Fruit fly (Drosophila melanogaster): ENCODE results near the gene neur.

Gene neur

DNA sequence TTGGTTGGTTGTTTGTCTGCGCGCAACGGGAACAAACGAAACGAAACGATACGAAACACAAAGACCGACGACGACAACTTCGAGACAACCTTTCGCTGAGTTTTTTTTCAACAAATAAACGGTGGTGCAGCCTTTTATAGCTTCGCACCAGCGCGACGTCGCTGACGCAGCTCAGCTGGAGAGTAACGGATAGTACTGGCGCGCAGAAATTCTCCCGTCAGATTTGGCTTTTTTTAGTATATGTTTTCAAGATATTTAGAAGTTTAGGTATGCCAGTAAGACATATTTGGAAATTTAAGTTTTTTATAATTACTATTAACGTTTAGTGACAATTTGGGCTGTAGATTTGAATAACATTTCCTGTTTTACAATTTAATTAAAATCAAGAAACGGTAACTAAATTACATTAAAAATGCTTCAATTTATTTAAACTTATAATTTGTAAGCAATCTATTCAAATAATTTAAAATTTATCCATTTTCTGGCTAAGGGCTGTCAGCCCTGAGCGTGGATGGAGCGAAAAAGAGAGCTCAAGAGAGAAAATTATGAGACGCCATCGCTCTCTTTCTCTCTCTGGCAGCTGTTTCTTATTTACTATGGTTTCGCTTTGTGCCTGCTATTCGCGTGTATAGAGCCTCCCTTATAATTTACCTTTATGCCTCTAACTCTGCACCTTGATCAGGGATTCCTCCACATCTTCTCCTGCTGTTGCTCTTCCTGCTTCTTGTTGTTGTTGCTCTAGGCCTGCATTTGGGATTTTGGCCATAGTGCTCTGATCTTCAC, 5.5 kb downstream of the neur start:
- TF ChIP-seq Hr83 (GFP tag; optimal IDR thresholded peaks at IDR 0.05; ENCODE audit: poor library complexity, severe bottlenecking), result peak; percentile 8
- peak; percentile 29 for TF ChIP-seq sage (GFP tag; optimal IDR thresholded peaks at IDR 0.05)
- peak; percentile 92 for TF ChIP-seq Sp1 (GFP tag; optimal IDR thresholded peaks at IDR 0.05)
- TF ChIP-seq GATAd (GFP tag; optimal IDR thresholded peaks at IDR 0.05), result no peak
- TF ChIP-seq Vsx2 (GFP tag; optimal IDR thresholded peaks at IDR 0.05; ENCODE audit: partially characterized antibody), result peak; percentile 54
- peak in 1 of 2 experiments; percentile 84 for TF ChIP-seq foxo (GFP tag; optimal IDR thresholded peaks at IDR 0.05)
- peak; percentile 74 for TF ChIP-seq ey (GFP tag; optimal IDR thresholded peaks at IDR 0.05)
- peak; percentile 71 for TF ChIP-seq CG9705 (GFP tag; optimal IDR thresholded peaks at IDR 0.05)
- TF ChIP-seq rgr (GFP tag; optimal IDR thresholded peaks at IDR 0.05), result peak; percentile 77
- peak; percentile 89 for TF ChIP-seq HLH106 (tag; optimal IDR thresholded peaks at IDR 0.05)
- TF ChIP-seq Hr78 (GFP tag; optimal IDR thresholded peaks at IDR 0.05), result no peak
- TF ChIP-seq br (GFP tag; optimal IDR thresholded peaks at IDR 0.05), result peak; percentile 75
- TF ChIP-seq brk (GFP tag; optimal IDR thresholded peaks at IDR 0.05), result peak; percentile 73
- TF ChIP-seq woc (GFP tag; optimal IDR thresholded peaks at IDR 0.05), result peak; percentile 93
- no peak for TF ChIP-seq Dfd (GFP tag; optimal IDR thresholded peaks at IDR 0.05)
- TF ChIP-seq CrebA (GFP tag; optimal IDR thresholded peaks at IDR 0.05; ENCODE audit: borderline replicate concordance), result no peak
- TF ChIP-seq Rel (GFP tag; optimal IDR thresholded peaks at IDR 0.05), result peak; percentile 41
- peak; percentile 55 for TF ChIP-seq Rel (tag; optimal IDR thresholded peaks at IDR 0.05)
- no peak for TF ChIP-seq Abd-B (GFP tag; optimal IDR thresholded peaks at IDR 0.05)
- peak; percentile 86 for TF ChIP-seq fru (GFP tag; optimal IDR thresholded peaks at IDR 0.05)
- TF ChIP-seq dmrt93B (GFP tag; optimal IDR thresholded peaks at IDR 0.05), result peak; percentile 70
- no peak for TF ChIP-seq CG32264 (GFP tag; optimal IDR thresholded peaks at IDR 0.05)
- peak; percentile 75 for TF ChIP-seq Jra (GFP tag; optimal IDR thresholded peaks at IDR 0.05)
- peak; percentile 35 for TF ChIP-seq Hnf4 (GFP tag; optimal IDR thresholded peaks at IDR 0.05)
- TF ChIP-seq sv (GFP tag; optimal IDR thresholded peaks at IDR 0.05), result peak; percentile 79
- TF ChIP-seq pan (optimal IDR thresholded peaks at IDR 0.05), result no peak
- no peak for TF ChIP-seq usp (GFP tag; optimal IDR thresholded peaks at IDR 0.05)
- peak; percentile 90 for TF ChIP-seq psq (GFP tag; optimal IDR thresholded peaks at IDR 0.05)
- TF ChIP-seq OdsH (GFP tag; optimal IDR thresholded peaks at IDR 0.05), result peak; percentile 82
- TF ChIP-seq Myc (optimal IDR thresholded peaks at IDR 0.05), result peak; percentile 94
- TF ChIP-seq jim (GFP tag; optimal IDR thresholded peaks at IDR 0.05), result no peak
- TF ChIP-seq Dif (GFP tag; optimal IDR thresholded peaks at IDR 0.05; ENCODE audit: partially characterized antibody), result peak; percentile 84
- TF ChIP-seq Mio (GFP tag; optimal IDR thresholded peaks at IDR 0.05), result no peak
- TF ChIP-seq tai (GFP tag; optimal IDR thresholded peaks at IDR 0.05), result peak; percentile 47
- peak; percentile 83 for TF ChIP-seq h (GFP tag; optimal IDR thresholded peaks at IDR 0.05)
- TF ChIP-seq lola (GFP tag; optimal IDR thresholded peaks at IDR 0.05), result no peak
- TF ChIP-seq dsf (GFP tag; optimal IDR thresholded peaks at IDR 0.05; ENCODE audit: borderline replicate concordance), result peak; percentile 10
- no peak for TF ChIP-seq N (GFP tag; optimal IDR thresholded peaks at IDR 0.05)
- peak; percentile 60 to 72 for TF ChIP-seq dl (GFP tag; optimal IDR thresholded peaks at IDR 0.05; ENCODE audit: insufficient read depth in 1 of 2, partially characterized antibody in 2 of 2)

DNA sequence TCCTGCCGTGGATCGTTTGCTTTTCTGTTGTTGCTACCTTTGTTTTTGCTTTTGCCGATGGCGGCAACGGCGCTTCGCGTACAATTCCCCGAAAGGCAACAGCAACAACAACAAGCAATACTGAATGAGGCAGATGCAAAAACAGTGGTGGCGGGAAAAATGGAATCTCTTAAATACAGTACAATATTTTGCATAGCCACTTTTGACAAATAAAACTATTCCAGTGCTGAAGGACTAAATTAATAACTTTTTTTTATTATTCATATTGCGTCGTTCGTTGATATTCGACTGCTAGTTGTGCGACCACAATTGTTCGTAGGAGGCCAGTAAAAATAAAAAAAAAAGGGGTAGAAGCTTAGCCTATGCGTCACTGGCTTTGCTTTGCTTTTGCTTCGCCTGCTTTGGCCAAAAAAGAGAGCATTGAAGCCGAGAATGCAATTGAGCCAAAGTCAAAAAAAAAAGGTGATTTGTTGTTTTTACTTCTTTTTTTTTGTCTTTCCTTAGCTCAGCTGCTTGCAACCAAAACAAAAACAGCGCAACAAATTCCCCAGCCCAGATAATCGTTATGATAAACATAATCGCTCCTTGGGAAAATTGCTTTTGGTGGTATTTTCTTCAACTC, 7.4 kb downstream of the neur start:
- peak; percentile 63 for TF ChIP-seq Mio (GFP tag; optimal IDR thresholded peaks at IDR 0.05)
- TF ChIP-seq Vsx2 (GFP tag; optimal IDR thresholded peaks at IDR 0.05; ENCODE audit: partially characterized antibody), result no peak
- peak; percentile 72 for TF ChIP-seq CG9705 (GFP tag; optimal IDR thresholded peaks at IDR 0.05)
- peak; percentile 94 for TF ChIP-seq woc (GFP tag; optimal IDR thresholded peaks at IDR 0.05)
- TF ChIP-seq pan (optimal IDR thresholded peaks at IDR 0.05), result no peak
- TF ChIP-seq dsf (GFP tag; optimal IDR thresholded peaks at IDR 0.05; ENCODE audit: borderline replicate concordance), result peak; percentile 83
- peak; percentile 98 for TF ChIP-seq br (GFP tag; optimal IDR thresholded peaks at IDR 0.05)
- peak; percentile 98 for TF ChIP-seq fru (GFP tag; optimal IDR thresholded peaks at IDR 0.05)
- TF ChIP-seq Dfd (GFP tag; optimal IDR thresholded peaks at IDR 0.05), result no peak
- peak; percentile 93 for TF ChIP-seq Sp1 (GFP tag; optimal IDR thresholded peaks at IDR 0.05)
- peak; percentile 93 for TF ChIP-seq brk (GFP tag; optimal IDR thresholded peaks at IDR 0.05)
- no peak for TF ChIP-seq Abd-B (GFP tag; optimal IDR thresholded peaks at IDR 0.05)
- TF ChIP-seq HLH106 (tag; optimal IDR thresholded peaks at IDR 0.05), result peak; percentile 95
- TF ChIP-seq CrebA (GFP tag; optimal IDR thresholded peaks at IDR 0.05; ENCODE audit: borderline replicate concordance), result no peak
- TF ChIP-seq N (GFP tag; optimal IDR thresholded peaks at IDR 0.05), result no peak
- peak; percentile 98 for TF ChIP-seq OdsH (GFP tag; optimal IDR thresholded peaks at IDR 0.05)
- TF ChIP-seq Rel (GFP tag; optimal IDR thresholded peaks at IDR 0.05), result peak; percentile 97
- peak; percentile 74 for TF ChIP-seq Rel (tag; optimal IDR thresholded peaks at IDR 0.05)
- peak; percentile 78 for TF ChIP-seq GATAd (GFP tag; optimal IDR thresholded peaks at IDR 0.05)
- peak; percentile 90 for TF ChIP-seq sage (GFP tag; optimal IDR thresholded peaks at IDR 0.05)
- TF ChIP-seq dl (GFP tag; optimal IDR thresholded peaks at IDR 0.05; ENCODE audit: insufficient read depth in 1 of 2, partially characterized antibody in 2 of 2), result no peak
- TF ChIP-seq h (GFP tag; optimal IDR thresholded peaks at IDR 0.05), result peak; percentile 99
- TF ChIP-seq tai (GFP tag; optimal IDR thresholded peaks at IDR 0.05), result peak; percentile 89
- TF ChIP-seq CG32264 (GFP tag; optimal IDR thresholded peaks at IDR 0.05), result peak; percentile 92
- peak; percentile 96 for TF ChIP-seq psq (GFP tag; optimal IDR thresholded peaks at IDR 0.05)
- TF ChIP-seq dmrt93B (GFP tag; optimal IDR thresholded peaks at IDR 0.05), result peak; percentile 93
- peak; percentile 95 for TF ChIP-seq Hnf4 (GFP tag; optimal IDR thresholded peaks at IDR 0.05)
- TF ChIP-seq Myc (optimal IDR thresholded peaks at IDR 0.05), result no peak
- TF ChIP-seq Hr83 (GFP tag; optimal IDR thresholded peaks at IDR 0.05; ENCODE audit: poor library complexity, severe bottlenecking), result peak; percentile 49
- peak; percentile 98 for TF ChIP-seq rgr (GFP tag; optimal IDR thresholded peaks at IDR 0.05)
- no peak for TF ChIP-seq jim (GFP tag; optimal IDR thresholded peaks at IDR 0.05)
- peak; percentile 98 for TF ChIP-seq ey (GFP tag; optimal IDR thresholded peaks at IDR 0.05)
- TF ChIP-seq foxo (GFP tag; optimal IDR thresholded peaks at IDR 0.05), result peak; percentile 92 to 98
- TF ChIP-seq usp (GFP tag; optimal IDR thresholded peaks at IDR 0.05), result no peak
- TF ChIP-seq sv (GFP tag; optimal IDR thresholded peaks at IDR 0.05), result peak; percentile 86
- peak; percentile 95 for TF ChIP-seq Jra (GFP tag; optimal IDR thresholded peaks at IDR 0.05)
- TF ChIP-seq Hr78 (GFP tag; optimal IDR thresholded peaks at IDR 0.05), result no peak
- no peak for TF ChIP-seq lola (GFP tag; optimal IDR thresholded peaks at IDR 0.05)
- TF ChIP-seq Dif (GFP tag; optimal IDR thresholded peaks at IDR 0.05; ENCODE audit: partially characterized antibody), result no peak

Measured in whole organism, wandering third instar larva.